Fruit fly (Drosophila melanogaster): ENCODE data around the gene Rat1.
A peak's percentile ranks its signal among the peaks of the same experiment; 100 is the strongest.

The Rat1 gene

dm6 chr2L:6950096-6950495, 42.2 kb downstream of the Rat1 start, which contains the start of the genes Gas41 and SA1 (continued):
- TF ChIP-seq lola (GFP tag; optimal IDR thresholded peaks at IDR 0.05) (peak in 1 of 3 experiments; percentile 90), tup (GFP tag; optimal IDR thresholded peaks at IDR 0.05) (no peak), CG6813 (GFP tag; optimal IDR thresholded peaks at IDR 0.05) (peak; percentile 40), so (GFP tag; IDR thresholded peaks at IDR 0.05) (no peak), CG30403 (GFP tag; optimal IDR thresholded peaks at IDR 0.05) (peak; percentile 95), phol (tag; optimal IDR thresholded peaks at IDR 0.05) (peak; percentile 94), shn (GFP tag; optimal IDR thresholded peaks at IDR 0.05) (peak; percentile 24), CG9727 (GFP tag; optimal IDR thresholded peaks at IDR 0.05) (peak; percentile 15), HmgZ (tag; optimal IDR thresholded peaks at IDR 0.05) (peak; percentile 84), E2f2 (GFP tag; IDR thresholded peaks at IDR 0.05) (0 out of 2 replicates have a peak, but pooled peaks have one; percentile 49), pzg (GFP tag; optimal IDR thresholded peaks at IDR 0.05) (peak; percentile 56), Hand (GFP tag; optimal IDR thresholded peaks at IDR 0.05) (peak; percentile 74), Atf-2 (GFP tag; optimal IDR thresholded peaks at IDR 0.05) (no peak), bsh (GFP tag; optimal IDR thresholded peaks at IDR 0.05) (peak in 1 of 2 experiments; percentile 22), danr (GFP tag; IDR thresholded peaks at IDR 0.05) (peak; percentile 31; the same call in 1 of the 2 replicates), stc (GFP tag; IDR thresholded peaks at IDR 0.05) (peak; percentile 85), Bgb (GFP tag; IDR thresholded peaks at IDR 0.05; ENCODE audit: partially characterized antibody) (peak; percentile 69), CG17612 (GFP tag; IDR thresholded peaks at IDR 0.05) (peak; percentile 65), dm (GFP tag; optimal IDR thresholded peaks at IDR 0.05) (peak; percentile 11), CG17912 (GFP tag; optimal IDR thresholded peaks at IDR 0.05) (peak; percentile 26), CG17829 (tag; optimal IDR thresholded peaks at IDR 0.05) (peak; percentile 97), az2 (GFP tag; optimal IDR thresholded peaks at IDR 0.05) (peak; percentile 70), CG12299 (tag; optimal IDR thresholded peaks at IDR 0.05) (peak; percentile 35), Kr (GFP tag; optimal IDR thresholded peaks at IDR 0.05) (no peak), MTF-1 (GFP tag; optimal IDR thresholded peaks at IDR 0.05; ENCODE audit: borderline replicate concordance) (peak; percentile 63), usp (GFP tag; optimal IDR thresholded peaks at IDR 0.05) (no peak), nau (GFP tag; optimal IDR thresholded peaks at IDR 0.05) (no peak), B-H2 (GFP tag; optimal IDR thresholded peaks at IDR 0.05) (peak; percentile 44), CG30431 (GFP tag; optimal IDR thresholded peaks at IDR 0.05) (no peak), CG1529 (GFP tag; optimal IDR thresholded peaks at IDR 0.05) (no peak), CG10979 (tag; optimal IDR thresholded peaks at IDR 0.05) (peak; percentile 69), CG13894 (tag; optimal IDR thresholded peaks at IDR 0.05) (peak; percentile 91), Med (GFP tag) (peak; percentile 87), CG8388 (GFP tag; optimal IDR thresholded peaks at IDR 0.05) (peak; percentile 93), CG3726 (GFP tag; IDR thresholded peaks at IDR 0.05) (peak; percentile 47; the same call in 1 of the 3 replicates), CG6765 (GFP tag; optimal IDR thresholded peaks at IDR 0.05) (peak; percentile 76), dimm (GFP tag; IDR thresholded peaks at IDR 0.05) (peak; percentile 7; the same call in 1 of the 2 replicates), dan (GFP tag; IDR thresholded peaks at IDR 0.05) (peak; percentile 62; the same call in 1 of the 2 replicates), Bdp1 (GFP tag; optimal IDR thresholded peaks at IDR 0.05) (peak; percentile 11), Hr39 (optimal IDR thresholded peaks at IDR 0.05) (no peak), CG18764 (GFP tag; optimal IDR thresholded peaks at IDR 0.05) (peak; percentile 83), ERR (GFP tag; optimal IDR thresholded peaks at IDR 0.05) (no peak), fru (optimal IDR thresholded peaks at IDR 0.05) (no peak), jumu (GFP tag; optimal IDR thresholded peaks at IDR 0.05) (peak; percentile 70), Six4 (GFP tag; optimal IDR thresholded peaks at IDR 0.05) (peak; percentile 70), CG17359 (tag; optimal IDR thresholded peaks at IDR 0.05) (peak; percentile 93), CG4328 (GFP tag; optimal IDR thresholded peaks at IDR 0.05) (peak; percentile 71), gcm2 (GFP tag; optimal IDR thresholded peaks at IDR 0.05) (no peak), CG2202 (tag; optimal IDR thresholded peaks at IDR 0.05) (peak; percentile 81), CG13287 (GFP tag; IDR thresholded peaks at IDR 0.05; ENCODE audit: partially characterized antibody) (peak; percentile 90), ind (GFP tag; optimal IDR thresholded peaks at IDR 0.05) (peak; percentile 92)
